Worm (Caenorhabditis elegans) whole organism, early embryonic: Measurements from ENCODE around the gene F53A9.1.
"Not testable (repeated sequence)": the region's sequence is repeated elsewhere in the genome, so short reads cannot be mapped to it uniquely, and the experiment has no call there.

Experiments used
- B0310.2 ChIP-seq: sonication (generic microtip); optimal IDR thresholded peaks from 2 replicates; lab custom pipeline; 2016; ENCODE audit warnings: mild to moderate bottlenecking, missing genetic modification characterization, missing compliant biosample characterization
- F13C5.2 ChIP-seq: sonication (generic microtip); optimal IDR thresholded peaks from 2 replicates; lab custom pipeline; 2017; ENCODE audit warnings: mild to moderate bottlenecking, missing genetic modification characterization, inconsistent platforms, missing compliant biosample characterization
- aly-1 ChIP-seq: sonication (generic microtip); optimal IDR thresholded peaks from 2 replicates; lab custom pipeline; 2016; ENCODE audit warnings: missing genetic modification characterization, missing compliant biosample characterization
- ama-1 ChIP-seq: fragments of 150-350 bp; optimal IDR thresholded peaks from 2 replicates; lab custom pipeline; 2014
- ceh-13 ChIP-seq: fragments of 200-800 bp; sonication (Bioruptor generic); optimal IDR thresholded peaks from 2 replicates; lab custom pipeline; 2018; ENCODE audit warnings: mild to moderate bottlenecking, missing genetic modification characterization, missing compliant biosample characterization
- ceh-36 ChIP-seq: sonication (generic microtip); optimal IDR thresholded peaks from 2 replicates; lab custom pipeline; 2016; ENCODE audit warnings: missing genetic modification characterization, inconsistent platforms, missing compliant biosample characterization
- ets-7 ChIP-seq: sonication (generic microtip); optimal IDR thresholded peaks from 2 replicates; lab custom pipeline; 2016; ENCODE audit warnings: missing genotype, missing genetic modification characterization, missing compliant biosample characterization
- flt-1 ChIP-seq: fragments of 200-800 bp; sonication (Bioruptor generic); IDR thresholded peaks from 2 replicates; pipeline ENCODE4 v1.3.6; 2022; ENCODE audit warnings: missing genetic modification characterization, missing compliant biosample characterization
- hmbx-1 ChIP-seq: sonication (generic microtip); optimal IDR thresholded peaks from 2 replicates; lab custom pipeline; 2016; ENCODE audit warnings: mild to moderate bottlenecking, missing genetic modification characterization, missing compliant biosample characterization
- hmg-4 ChIP-seq: fragments of 200-800 bp; sonication (Bioruptor generic); optimal IDR thresholded peaks from 2 replicates; lab custom pipeline; 2018; ENCODE audit warnings: mild to moderate bottlenecking, missing genetic modification characterization, missing compliant biosample characterization
- hnd-1 ChIP-seq: sonication (generic microtip); optimal IDR thresholded peaks from 2 replicates; lab custom pipeline; 2016; ENCODE audit warnings: missing genetic modification characterization, missing compliant biosample characterization
- pes-1 ChIP-seq: fragments of 200-800 bp; sonication (Bioruptor generic); IDR thresholded peaks from 2 replicates; pipeline ENCODE4 v1.3.6; 2022; ENCODE audit warnings: missing genetic modification reagents, missing genetic modification characterization, missing compliant biosample characterization
- scrt-1 ChIP-seq: fragments of 200-800 bp; sonication (Bioruptor generic); IDR thresholded peaks from 2 replicates; pipeline ENCODE4 v1.3.6; 2022; ENCODE audit warnings: missing genetic modification characterization, missing compliant biosample characterization
- sea-1 ChIP-seq: fragments of 200-800 bp; sonication (Bioruptor generic); conservative IDR thresholded peaks from 2 replicates; pipeline ENCODE4 v1.3.6; 2022; ENCODE audit warnings: missing genetic modification characterization, missing compliant biosample characterization
- tbx-11 ChIP-seq: fragments of 200-800 bp; sonication (Bioruptor generic); IDR thresholded peaks from 2 replicates; pipeline ENCODE4 v1.3.6; 2022; ENCODE audit warnings: missing genetic modification characterization, missing compliant biosample characterization
- tbx-37 ChIP-seq: fragments of 200-800 bp; sonication (Bioruptor generic); conservative IDR thresholded peaks from 2 replicates; pipeline ENCODE4 v1.3.6; 2022; ENCODE audit warnings: missing genetic modification reagents, missing genetic modification characterization, missing compliant biosample characterization
- tra-4 ChIP-seq: sonication (generic microtip); optimal IDR thresholded peaks from 2 replicates; lab custom pipeline; 2017; ENCODE audit warnings: missing genetic modification characterization, missing compliant biosample characterization

The F53A9.1 gene

DNA sequence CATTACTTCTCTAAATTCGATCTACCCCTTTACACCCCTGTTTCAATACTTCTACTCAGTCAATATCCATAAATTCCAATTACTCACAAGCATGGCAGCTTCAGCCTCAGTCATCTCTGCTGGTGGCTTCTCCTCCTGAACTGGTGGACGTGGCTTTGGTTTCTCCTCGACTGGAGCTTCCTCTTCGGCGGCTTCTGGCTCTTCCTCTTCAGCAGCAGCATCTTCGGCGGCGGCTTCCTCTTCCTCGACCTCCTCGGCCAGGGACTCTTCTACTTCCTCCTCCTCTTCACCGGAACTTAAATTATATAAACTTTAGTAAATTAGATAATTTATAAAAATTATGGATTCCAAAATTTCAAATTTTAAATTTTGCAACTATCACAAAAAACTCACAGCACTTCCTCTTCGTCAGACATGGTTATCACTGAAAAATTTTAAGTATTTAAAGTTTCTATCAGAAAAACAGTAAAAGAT, 11.8 kb downstream of the F53A9.1 start, which contains the start of gene tnt-2:
tnt-2 (minus strand) TSS at position 424 of the 474 bp plus-strand sequence.
- TF ChIP-seq tbx-11 (no peak), ama-1 (lab: Kevin White, UChicago) (no peak), pes-1 (GFP tag; lab: Robert Waterston, UW) (no peak)

DNA sequence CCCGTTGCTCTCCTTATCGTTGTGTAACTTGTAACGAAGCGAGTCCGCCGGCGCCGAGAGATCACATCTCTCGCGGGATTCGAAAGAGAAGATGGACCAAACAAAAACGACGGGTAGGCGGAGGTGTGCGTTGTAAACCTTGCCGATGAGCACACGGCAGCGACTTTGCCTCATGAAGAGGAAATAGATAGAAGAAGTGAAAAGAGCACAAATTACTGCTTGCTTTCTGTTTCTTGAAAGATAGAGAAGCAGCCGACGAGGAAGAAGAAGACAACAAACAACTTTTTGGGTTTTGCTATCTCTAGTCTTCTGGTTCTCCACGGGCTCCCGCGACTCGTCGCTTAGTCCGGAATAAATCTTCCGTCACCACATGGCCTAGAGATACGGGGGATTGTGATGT, 12.4 kb downstream of the F53A9.1 start:
- TF ChIP-seq hmbx-1 (tag; lab: Kevin White, UChicago) (no peak), pes-1 (GFP tag; lab: Robert Waterston, UW) (no peak), flt-1 (no peak), aly-1 (tag; lab: Kevin White, UChicago) (no peak), tbx-37 (no peak), B0310.2 (tag; lab: Kevin White, UChicago) (no peak), hnd-1 (tag; lab: Kevin White, UChicago) (no peak), ets-7 (no peak), F13C5.2 (no peak), tra-4 (tag; lab: Kevin White, UChicago) (no peak), ama-1 (lab: Kevin White, UChicago) (no peak), sea-1 (no peak), ceh-13 (GFP tag; lab: Kevin White, UChicago) (no peak), ceh-36 (tag; lab: Kevin White, UChicago) (no peak), tbx-11 (no peak), hmg-4 (GFP tag; lab: Kevin White, UChicago) (no peak), scrt-1 (GFP tag; lab: Robert Waterston, UW) (no peak)

DNA sequence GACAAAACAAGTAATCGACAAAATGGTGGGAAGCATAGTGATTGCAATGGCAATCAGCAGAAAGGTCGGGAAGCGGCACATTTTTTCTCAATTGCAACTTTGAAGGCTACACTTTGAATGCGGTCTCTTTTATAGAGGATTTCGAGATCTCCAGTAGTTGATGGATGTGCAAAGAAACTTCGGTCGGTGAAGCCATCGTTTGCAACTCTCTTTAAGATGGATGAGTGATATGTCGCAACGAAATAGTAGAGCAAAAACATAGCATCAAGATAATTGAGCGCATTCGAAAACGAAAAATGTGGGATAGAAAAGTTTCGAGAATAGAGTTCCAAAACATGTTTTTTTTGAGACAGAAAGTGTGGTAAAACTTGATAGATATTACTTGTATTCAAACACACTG, 15.9 kb downstream of the F53A9.1 start, which contains the start of gene EGAP4.1:
EGAP4.1 (minus strand) TSS at position 101 of the 400 bp plus-strand sequence.
- no peak for TF ChIP-seq hmbx-1 (tag; lab: Kevin White, UChicago)
- TF ChIP-seq F13C5.2 = no peak
- no peak for TF ChIP-seq ama-1 (lab: Kevin White, UChicago)
- TF ChIP-seq tra-4 (tag; lab: Kevin White, UChicago) = no peak
- no peak for TF ChIP-seq scrt-1 (GFP tag; lab: Robert Waterston, UW)
- TF ChIP-seq pes-1 (GFP tag; lab: Robert Waterston, UW) = no peak
- TF ChIP-seq flt-1 = no peak
- TF ChIP-seq tbx-37 = no peak
- no peak for TF ChIP-seq ceh-36 (tag; lab: Kevin White, UChicago)
- no peak for TF ChIP-seq hmg-4 (GFP tag; lab: Kevin White, UChicago)
- no peak for TF ChIP-seq ceh-13 (GFP tag; lab: Kevin White, UChicago)
- no peak for TF ChIP-seq sea-1
- no peak for TF ChIP-seq ets-7
- TF ChIP-seq B0310.2 (tag; lab: Kevin White, UChicago) = no peak
- no peak for TF ChIP-seq aly-1 (tag; lab: Kevin White, UChicago)

DNA sequence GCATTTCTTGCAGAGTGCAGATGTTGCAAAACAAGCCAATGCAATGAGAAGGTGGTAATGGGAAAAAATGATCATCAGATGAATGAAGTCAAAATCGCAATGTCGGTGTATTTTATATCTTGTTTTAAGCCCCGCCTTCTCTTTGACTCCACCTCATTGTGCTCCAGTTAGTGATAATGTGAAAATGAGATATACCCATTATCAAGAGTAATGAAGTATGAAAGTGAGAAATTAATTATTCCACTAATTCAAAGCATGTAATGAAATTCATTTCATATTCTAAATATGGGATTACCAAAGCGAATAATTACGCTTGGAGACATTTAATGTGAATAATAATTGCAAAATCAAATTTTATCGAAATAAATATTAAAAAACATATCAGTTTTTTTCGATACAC, 20.4 kb downstream of the F53A9.1 start, which contains the start of gene M02D8.6:
M02D8.6 (minus strand) TSS at position 101 of the 400 bp plus-strand sequence.
- TF ChIP-seq tbx-11; ceh-36 (tag; lab: Kevin White, UChicago); hnd-1 (tag; lab: Kevin White, UChicago): not testable (repeated sequence)

DNA sequence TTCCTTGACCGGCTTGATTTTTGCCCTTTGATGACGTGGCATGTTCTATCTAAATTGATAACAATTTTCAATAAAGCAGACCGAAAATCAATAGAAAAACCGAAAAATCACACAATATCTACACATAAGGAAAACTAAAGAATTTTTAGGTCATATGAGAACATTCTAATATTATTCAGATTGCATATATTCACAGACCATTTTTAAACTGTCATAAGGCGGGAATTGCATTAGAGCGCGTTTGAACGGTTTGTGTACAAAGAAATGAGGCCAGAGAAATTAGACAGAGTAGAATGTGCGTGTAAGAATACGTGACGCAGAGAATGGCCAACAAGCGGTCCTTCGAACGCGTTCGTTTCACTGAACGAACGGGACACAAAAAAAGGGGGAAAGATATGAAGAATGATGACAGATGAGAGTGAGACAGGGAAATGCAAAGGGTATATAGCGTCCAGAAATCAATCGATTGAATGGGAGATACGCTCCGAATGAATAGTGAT, 25.6 kb downstream of the F53A9.1 start, which contains the start of gene M02D8.3:
M02D8.3 (minus strand) TSS at position 51 of the 500 bp plus-strand sequence.
- TF ChIP-seq F13C5.2 (peak; percentile 35), hnd-1 (tag; lab: Kevin White, UChicago) (no peak)

DNA sequence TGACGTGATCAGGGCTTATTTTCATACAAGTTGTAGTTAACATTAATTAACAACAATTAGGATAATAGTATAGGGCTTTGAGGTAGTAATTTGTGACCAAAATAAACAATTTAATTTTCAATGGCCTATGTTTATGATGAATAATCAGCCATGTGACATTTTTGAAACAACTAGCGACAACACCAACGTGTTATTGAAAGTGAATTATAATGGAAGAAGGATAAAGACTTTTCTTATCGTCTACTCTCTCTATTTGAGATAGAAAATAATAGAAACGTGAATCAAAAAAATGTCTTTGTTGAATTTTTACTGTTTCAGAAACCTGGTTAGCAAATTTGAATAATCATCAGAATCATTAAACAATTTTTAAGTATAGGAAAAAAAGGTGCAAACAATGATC, 26.4 kb downstream of the F53A9.1 start:
- TF ChIP-seq hmbx-1 (tag; lab: Kevin White, UChicago) (no peak), B0310.2 (tag; lab: Kevin White, UChicago) (no peak), pes-1 (GFP tag; lab: Robert Waterston, UW) (no peak), hnd-1 (tag; lab: Kevin White, UChicago) (no peak)

DNA sequence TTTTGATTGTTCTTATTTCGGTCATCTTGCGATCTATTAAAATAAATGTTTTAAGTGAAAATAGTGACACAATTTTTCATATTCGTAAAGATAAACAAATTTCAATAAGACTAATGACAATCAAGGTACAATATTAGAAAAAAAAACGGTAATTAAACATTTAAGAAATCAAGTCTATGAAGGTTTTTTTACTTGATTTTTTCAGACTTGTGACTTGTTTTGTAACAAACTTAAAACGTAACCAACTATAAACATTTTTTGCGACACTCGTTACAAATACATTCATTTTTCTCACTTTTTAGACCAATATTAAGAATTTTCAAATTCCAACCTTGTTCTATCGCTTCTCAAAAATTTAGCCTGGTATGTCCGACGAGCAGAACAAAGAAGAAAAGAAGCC, 28.0 kb downstream of the F53A9.1 start, which contains the start of gene M02D8.2:
M02D8.2 (plus strand) TSS at position 301 of the 400 bp plus-strand sequence.
- TF ChIP-seq tbx-11 (no peak), ets-7 (no peak), tbx-37 (no peak), hmg-4 (GFP tag; lab: Kevin White, UChicago) (no peak), F13C5.2 (no peak), hnd-1 (tag; lab: Kevin White, UChicago) (no peak), pes-1 (GFP tag; lab: Robert Waterston, UW) (no peak), aly-1 (tag; lab: Kevin White, UChicago) (no peak), ceh-36 (tag; lab: Kevin White, UChicago) (no peak), ceh-13 (GFP tag; lab: Kevin White, UChicago) (no peak), ama-1 (lab: Kevin White, UChicago) (no peak), B0310.2 (tag; lab: Kevin White, UChicago) (no peak), tra-4 (tag; lab: Kevin White, UChicago) (no peak), scrt-1 (GFP tag; lab: Robert Waterston, UW) (no peak), sea-1 (no peak), hmbx-1 (tag; lab: Kevin White, UChicago) (no peak), flt-1 (no peak)

DNA sequence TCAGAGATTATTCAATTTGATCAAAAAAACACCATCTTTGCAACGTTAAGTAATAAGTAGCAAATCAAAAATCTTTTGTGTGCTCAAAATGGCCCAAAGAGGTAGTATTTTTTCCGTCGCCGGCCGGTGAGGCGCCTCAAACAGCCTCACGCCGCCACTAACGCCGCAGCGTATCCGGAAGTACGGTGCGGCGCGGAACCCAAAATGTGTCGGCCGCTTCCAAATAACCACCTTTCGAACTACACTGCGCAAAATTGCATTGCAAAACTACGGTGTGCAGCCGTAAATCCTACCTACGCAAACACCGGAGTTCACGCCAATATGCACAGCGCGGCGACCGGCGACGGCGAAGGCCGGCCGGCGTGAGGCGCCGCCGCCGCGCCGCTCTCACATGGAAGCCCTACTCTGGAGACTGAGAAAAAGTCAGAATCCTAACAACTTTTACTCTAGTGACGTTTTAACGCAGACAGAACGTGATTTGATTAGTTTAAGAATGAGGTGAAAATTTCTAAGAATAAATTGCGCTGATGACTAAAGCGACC, 30.3 kb downstream of the F53A9.1 start:
- no peak for TF ChIP-seq tbx-37
- TF ChIP-seq hmbx-1 (tag; lab: Kevin White, UChicago) = no peak
- TF ChIP-seq sea-1 = no peak
- no peak for TF ChIP-seq scrt-1 (GFP tag; lab: Robert Waterston, UW)
- no peak for TF ChIP-seq ets-7
- no peak for TF ChIP-seq tra-4 (tag; lab: Kevin White, UChicago)
- no peak for TF ChIP-seq pes-1 (GFP tag; lab: Robert Waterston, UW)
- no peak for TF ChIP-seq F13C5.2
- no peak for TF ChIP-seq ama-1 (lab: Kevin White, UChicago)
- no peak for TF ChIP-seq hmg-4 (GFP tag; lab: Kevin White, UChicago)
- TF ChIP-seq hnd-1 (tag; lab: Kevin White, UChicago) = no peak
- no peak for TF ChIP-seq flt-1
